Worm (Caenorhabditis elegans): ENCODE measurements around the gene K08B12.3.

K08B12.3 gene

DNA sequence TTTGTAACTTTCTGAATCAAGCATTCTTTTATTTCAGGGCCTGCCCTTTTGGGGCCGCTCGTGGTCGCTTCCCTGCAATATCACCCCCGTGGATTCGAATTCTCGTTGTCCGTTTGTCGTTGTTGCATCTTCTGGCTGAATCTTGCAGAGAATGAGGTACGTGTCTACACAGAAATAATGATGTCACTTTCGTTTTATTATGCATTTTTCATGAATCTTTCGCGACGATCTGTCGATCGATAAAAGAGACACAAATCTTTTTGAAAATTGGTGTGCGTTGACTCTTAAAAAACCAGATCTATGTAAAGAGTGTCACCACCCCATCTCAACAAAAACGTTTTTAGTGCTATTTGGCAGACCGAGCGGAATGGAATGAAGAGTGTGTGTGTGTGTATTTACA, 14.2 kb downstream of the K08B12.3 start:
- TF ChIP-seq ceh-16 (tag; optimal IDR thresholded peaks at IDR 0.05), result peak; percentile 59
- peak; percentile 2 for TF ChIP-seq sma-9 (GFP tag; optimal IDR thresholded peaks at IDR 0.05)
- no peak for TF ChIP-seq sma-9 (tag; optimal IDR thresholded peaks at IDR 0.05)
- TF ChIP-seq elt-1 (tag; optimal IDR thresholded peaks at IDR 0.05), result no peak
- TF ChIP-seq snpc-4 (tag; optimal IDR thresholded peaks at IDR 0.05), result no peak

DNA sequence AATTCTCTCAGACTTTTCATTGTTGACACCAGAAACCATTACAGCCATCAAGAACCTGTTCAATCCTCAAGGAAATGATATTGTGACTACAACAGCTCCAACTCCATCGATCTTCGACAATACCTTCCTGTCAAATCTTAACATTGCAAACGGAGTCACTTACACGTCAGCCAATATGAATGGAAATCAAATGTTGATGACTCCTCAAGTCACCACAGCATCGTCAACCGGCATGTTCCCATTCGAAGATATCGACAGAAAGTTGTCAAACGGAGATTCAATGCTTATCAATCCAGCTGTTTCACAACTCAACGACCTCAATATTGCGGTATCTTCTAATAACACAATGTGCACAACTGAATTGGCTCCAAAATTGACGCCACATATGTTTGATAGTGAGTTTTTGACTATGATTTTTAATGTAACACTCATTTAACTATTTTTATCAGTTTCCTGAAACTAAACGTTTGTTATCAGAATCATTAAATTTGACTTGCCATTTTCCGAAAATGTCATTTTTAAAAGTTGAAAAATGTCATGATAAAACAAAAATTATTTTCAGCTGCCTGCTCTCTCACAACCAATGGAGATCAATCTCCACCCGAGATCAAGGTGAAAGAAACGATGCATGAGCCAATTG, 16.1 kb downstream of the K08B12.3 start:
- TF ChIP-seq fos-1 (tag; optimal IDR thresholded peaks at IDR 0.05), result peak; percentile 52
- no peak for TF ChIP-seq nhr-77 (tag; optimal IDR thresholded peaks at IDR 0.05)
- peak; percentile 31 for TF ChIP-seq sma-9 (GFP tag; optimal IDR thresholded peaks at IDR 0.05)
- no peak for TF ChIP-seq sma-9 (tag; optimal IDR thresholded peaks at IDR 0.05)

ce11 chrV:6253936-6254335, 19.0 kb downstream of the K08B12.3 start:
- no peak for TF ChIP-seq ztf-11 (tag; optimal IDR thresholded peaks at IDR 0.05)
- TF ChIP-seq elt-1 (tag; optimal IDR thresholded peaks at IDR 0.05), result peak; percentile 95
- TF ChIP-seq unc-39 (tag; optimal IDR thresholded peaks at IDR 0.05), result no peak
- no peak for TF ChIP-seq ama-1 (optimal IDR thresholded peaks at IDR 0.05)
- TF ChIP-seq fos-1 (tag; optimal IDR thresholded peaks at IDR 0.05), result no peak
- no peak for TF ChIP-seq mab-5 (tag; optimal IDR thresholded peaks at IDR 0.05)
- no peak for TF ChIP-seq elt-3 (tag; optimal IDR thresholded peaks at IDR 0.05)
- no peak for TF ChIP-seq unc-55 (GFP tag; optimal IDR thresholded peaks at IDR 0.05)
- no peak for TF ChIP-seq nhr-21 (tag; optimal IDR thresholded peaks at IDR 0.05)
- no peak for TF ChIP-seq F13H6.1 (tag; optimal IDR thresholded peaks at IDR 0.05)
- TF ChIP-seq snpc-4 (tag; optimal IDR thresholded peaks at IDR 0.05), result no peak
- peak; percentile 92 for TF ChIP-seq sma-9 (GFP tag; optimal IDR thresholded peaks at IDR 0.05)
- no peak for TF ChIP-seq sma-9 (tag; optimal IDR thresholded peaks at IDR 0.05)
- TF ChIP-seq skn-1 (tag; optimal IDR thresholded peaks at IDR 0.05), result no peak
- TF ChIP-seq crh-2 (tag; optimal IDR thresholded peaks at IDR 0.05), result no peak
- no peak for TF ChIP-seq gmeb-1 (tag; optimal IDR thresholded peaks at IDR 0.05)
- peak; percentile 47 for TF ChIP-seq nhr-25 (tag; optimal IDR thresholded peaks at IDR 0.05)
- peak; percentile 87 for TF ChIP-seq ceh-16 (tag; optimal IDR thresholded peaks at IDR 0.05)
- TF ChIP-seq nhr-12 (tag; optimal IDR thresholded peaks at IDR 0.05), result no peak
- no peak for TF ChIP-seq R02D3.7 (tag; optimal IDR thresholded peaks at IDR 0.05)
- TF ChIP-seq nhr-77 (tag; optimal IDR thresholded peaks at IDR 0.05), result no peak
- no peak for TF ChIP-seq mdl-1 (tag; optimal IDR thresholded peaks at IDR 0.05)
- no peak for TF ChIP-seq zag-1 (tag; optimal IDR thresholded peaks at IDR 0.05)

- TF ChIP-seq lin-39 (tag; optimal IDR thresholded peaks at IDR 0.05), result no peak
- no peak for TF ChIP-seq C34F6.9 (tag; optimal IDR thresholded peaks at IDR 0.05)
- no peak for TF ChIP-seq F13H6.1 (tag; optimal IDR thresholded peaks at IDR 0.05)
- no peak for TF ChIP-seq unc-39 (tag; optimal IDR thresholded peaks at IDR 0.05)
- no peak for TF ChIP-seq nhr-25 (tag; optimal IDR thresholded peaks at IDR 0.05)
- TF ChIP-seq lin-13 (GFP tag; optimal IDR thresholded peaks at IDR 0.05), result no peak
- TF ChIP-seq ztf-11 (tag; optimal IDR thresholded peaks at IDR 0.05), result no peak
- no peak for TF ChIP-seq ZK546.5 (tag; optimal IDR thresholded peaks at IDR 0.05)
- TF ChIP-seq ceh-82 (tag; optimal IDR thresholded peaks at IDR 0.05), result no peak
- TF ChIP-seq sem-4 (tag; optimal IDR thresholded peaks at IDR 0.05), result no peak
- no peak for TF ChIP-seq nhr-21 (tag; optimal IDR thresholded peaks at IDR 0.05)
Observed at ce11 chrV:6259139-6259538, 24.2 kb downstream of the K08B12.3 start, which contains the start of gene K08B12.1. K08B12.1 (plus strand) TSS chrV:6259367.

- peak; percentile 48 for TF ChIP-seq skn-1 (tag; optimal IDR thresholded peaks at IDR 0.05)
- TF ChIP-seq crh-2 (tag; optimal IDR thresholded peaks at IDR 0.05), result peak; percentile 94
- TF ChIP-seq elt-3 (tag; optimal IDR thresholded peaks at IDR 0.05), result no peak
- no peak for TF ChIP-seq aly-2 (tag; optimal IDR thresholded peaks at IDR 0.05)
- no peak for TF ChIP-seq ztf-11 (tag; optimal IDR thresholded peaks at IDR 0.05)
- no peak for TF ChIP-seq elt-1 (tag; optimal IDR thresholded peaks at IDR 0.05)
- no peak for TF ChIP-seq alr-1 (tag; optimal IDR thresholded peaks at IDR 0.05)
- peak; percentile 96 for TF ChIP-seq nhr-129 (tag; optimal IDR thresholded peaks at IDR 0.05)
- TF ChIP-seq mdl-1 (tag; optimal IDR thresholded peaks at IDR 0.05), result peak in 1 of 2 experiments; percentile 79
- peak; percentile 85 for TF ChIP-seq gmeb-1 (tag; optimal IDR thresholded peaks at IDR 0.05)
- peak; percentile 98 for TF ChIP-seq sem-4 (tag; optimal IDR thresholded peaks at IDR 0.05)
- TF ChIP-seq nhr-25 (tag; optimal IDR thresholded peaks at IDR 0.05), result peak; percentile 93
- TF ChIP-seq unc-62 (GFP tag; optimal IDR thresholded peaks at IDR 0.05), result peak; percentile 75
- no peak for TF ChIP-seq ztf-1 (GFP tag; conservative IDR thresholded peaks at IDR 0.05)
- no peak for TF ChIP-seq unc-39 (tag; optimal IDR thresholded peaks at IDR 0.05)
- TF ChIP-seq dmd-4 (tag; optimal IDR thresholded peaks at IDR 0.05), result no peak
- TF ChIP-seq blmp-1 (tag; optimal IDR thresholded peaks at IDR 0.05; ENCODE audit: insufficient read depth), result peak; percentile 54
- TF ChIP-seq lin-39 (tag; optimal IDR thresholded peaks at IDR 0.05), result peak; percentile 61
- peak; percentile 86 for TF ChIP-seq fos-1 (tag; optimal IDR thresholded peaks at IDR 0.05)
- peak; percentile 97 for TF ChIP-seq zag-1 (tag; optimal IDR thresholded peaks at IDR 0.05)
- peak; percentile 87 for TF ChIP-seq egl-27 (tag; optimal IDR thresholded peaks at IDR 0.05)
- no peak for TF ChIP-seq nhr-23 (tag; optimal IDR thresholded peaks at IDR 0.05)
- TF ChIP-seq snpc-4 (tag; optimal IDR thresholded peaks at IDR 0.05), result no peak
- TF ChIP-seq Y55F3AM.14 (GFP tag; optimal IDR thresholded peaks at IDR 0.05), result peak; percentile 81
- peak; percentile 83 for TF ChIP-seq nhr-6 (tag; optimal IDR thresholded peaks at IDR 0.05)
- peak; percentile 98 for TF ChIP-seq sma-9 (GFP tag; optimal IDR thresholded peaks at IDR 0.05)
- TF ChIP-seq sma-9 (tag; optimal IDR thresholded peaks at IDR 0.05), result no peak
- TF ChIP-seq ceh-82 (tag; optimal IDR thresholded peaks at IDR 0.05), result peak; percentile 77
- TF ChIP-seq lin-13 (GFP tag; optimal IDR thresholded peaks at IDR 0.05), result peak; percentile 91
- TF ChIP-seq mbf-1 (tag; optimal IDR thresholded peaks at IDR 0.05), result no peak
Observed at ce11 chrV:6267237-6267812, 32.3 kb downstream of the K08B12.3 start, which contains the start of gene mrck-1. mrck-1 (minus strand) TSS chrV:6267287.
